Worm (Caenorhabditis elegans): ENCODE data around the gene Y22D7AR.7.

Gene Y22D7AR.7

ce11 chrIII:1713991-1714611 is 26.2 kb upstream of the Y22D7AR.7 start:
- TF ChIP-seq dve-1 (tag; optimal IDR thresholded peaks at IDR 0.05) (peak; percentile 98), Y22D7AL.16 (tag; optimal IDR thresholded peaks at IDR 0.05) (no peak)

- TF ChIP-seq pax-1 (tag; optimal IDR thresholded peaks at IDR 0.05), result no peak
- no peak for TF ChIP-seq sox-4 (tag; optimal IDR thresholded peaks at IDR 0.05)
- no peak for TF ChIP-seq ceh-6 (GFP tag; optimal IDR thresholded peaks at IDR 0.05)
- no peak for TF ChIP-seq ceh-30 (tag; optimal IDR thresholded peaks at IDR 0.05)
- TF ChIP-seq ceh-22 (tag; optimal IDR thresholded peaks at IDR 0.05), result no peak
- TF ChIP-seq fkh-6 (tag; optimal IDR thresholded peaks at IDR 0.05), result no peak
- TF ChIP-seq elt-2 (tag; optimal IDR thresholded peaks at IDR 0.05), result no peak
- TF ChIP-seq unc-42 (tag; optimal IDR thresholded peaks at IDR 0.05), result no peak
- no peak for TF ChIP-seq mec-3 (tag; optimal IDR thresholded peaks at IDR 0.05; ENCODE audit: borderline replicate concordance)
- TF ChIP-seq fkh-10 (GFP tag; optimal IDR thresholded peaks at IDR 0.05), result no peak
- no peak for TF ChIP-seq ceh-14 (tag; optimal IDR thresholded peaks at IDR 0.05)
These were observed 17.9 kb upstream of the Y22D7AR.7 start, which contains the start of the genes fbxa-13 and Y22D7AR.2 for ce11 chrIII:1705799-1706198. Gene fbxa-13, minus strand, starts transcription at chrIII:1705899. Gene Y22D7AR.2, plus strand, starts transcription at chrIII:1705946.

DNA sequence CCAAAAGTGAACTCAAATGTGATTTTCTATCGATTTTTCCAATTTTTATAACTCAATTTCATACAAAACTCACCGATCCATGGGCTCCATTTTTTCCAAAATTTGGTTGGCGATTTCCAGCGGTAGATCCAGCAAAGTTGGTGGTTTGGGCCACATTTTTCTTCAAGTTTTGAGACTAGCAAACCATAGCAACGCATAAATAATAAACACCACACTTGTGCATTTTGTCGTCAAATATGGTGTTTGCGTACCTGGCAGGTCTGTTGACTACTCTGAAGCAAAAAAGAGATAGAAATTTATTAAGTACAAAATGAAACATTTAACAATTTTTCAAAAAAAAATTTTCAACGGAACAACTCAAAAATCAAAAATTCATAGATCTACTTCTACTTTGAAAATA is 17.4 kb upstream of the Y22D7AR.7 start:
- TF ChIP-seq zip-5 (tag; optimal IDR thresholded peaks at IDR 0.05) (no peak), ceh-34 (tag; optimal IDR thresholded peaks at IDR 0.05) (no peak), ets-4 (tag; optimal IDR thresholded peaks at IDR 0.05) (no peak), F13H6.1 (tag; optimal IDR thresholded peaks at IDR 0.05) (no peak), rnt-1 (tag; optimal IDR thresholded peaks at IDR 0.05) (no peak)

DNA sequence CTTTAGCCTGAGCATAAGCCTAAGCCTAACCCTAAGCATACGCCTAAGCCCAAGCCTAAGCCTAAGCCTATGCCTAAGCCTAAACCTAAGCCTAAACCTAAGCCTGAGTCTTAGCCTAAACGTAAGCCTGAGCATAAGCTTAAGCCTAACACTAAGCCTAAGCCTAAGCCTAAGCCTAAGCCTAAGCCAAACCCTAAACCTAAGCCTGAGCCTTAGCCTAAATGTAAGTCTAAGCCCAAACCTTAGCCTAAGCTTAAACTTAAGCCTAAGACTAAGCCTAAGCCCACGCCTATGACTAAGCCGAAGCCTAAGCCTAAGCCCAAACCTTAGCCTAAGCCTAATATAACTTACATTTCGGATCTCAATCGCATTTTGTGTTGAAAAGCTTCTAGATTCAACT is 16.1 kb upstream of the Y22D7AR.7 start:
- TF ChIP-seq ceh-14 (tag; optimal IDR thresholded peaks at IDR 0.05) (no peak), dve-1 (tag; optimal IDR thresholded peaks at IDR 0.05) (peak; percentile 56)

- TF ChIP-seq K09A11.1 (tag; optimal IDR thresholded peaks at IDR 0.05; ENCODE audit: insufficient read depth), result no peak
- TF ChIP-seq pha-4 (tag; optimal IDR thresholded peaks at IDR 0.05), result no peak
- TF ChIP-seq pax-1 (tag; optimal IDR thresholded peaks at IDR 0.05), result no peak
- no peak for TF ChIP-seq fax-1 (tag; optimal IDR thresholded peaks at IDR 0.05)
- no peak for TF ChIP-seq lim-6 (tag; optimal IDR thresholded peaks at IDR 0.05)
- TF ChIP-seq unc-86 (tag; optimal IDR thresholded peaks at IDR 0.05), result no peak
- TF ChIP-seq ceh-6 (GFP tag; optimal IDR thresholded peaks at IDR 0.05), result no peak
- no peak for TF ChIP-seq ceh-22 (tag; optimal IDR thresholded peaks at IDR 0.05)
- no peak for TF ChIP-seq pat-9 (tag; optimal IDR thresholded peaks at IDR 0.05)
- no peak for TF ChIP-seq lin-11 (tag; optimal IDR thresholded peaks at IDR 0.05)
- TF ChIP-seq ceh-30 (tag; optimal IDR thresholded peaks at IDR 0.05), result no peak
- no peak for TF ChIP-seq hlh-8 (tag; optimal IDR thresholded peaks at IDR 0.05)
These were observed 14.4 kb upstream of the Y22D7AR.7 start, which contains the start of gene spex-3 for ce11 chrIII:1702337-1702736. Gene spex-3, minus strand, starts transcription at chrIII:1702437.

- TF ChIP-seq unc-86 (tag; optimal IDR thresholded peaks at IDR 0.05) (no peak), ahr-1 (tag; optimal IDR thresholded peaks at IDR 0.05) (no peak), unc-55 (GFP tag; optimal IDR thresholded peaks at IDR 0.05) (no peak), K09A11.1 (tag; optimal IDR thresholded peaks at IDR 0.05; ENCODE audit: insufficient read depth) (no peak), C38D4.7 (GFP tag; optimal IDR thresholded peaks at IDR 0.05) (no peak), ceh-14 (tag; optimal IDR thresholded peaks at IDR 0.05) (no peak), sdc-2 (tag; optimal IDR thresholded peaks at IDR 0.05) (no peak), dve-1 (tag; optimal IDR thresholded peaks at IDR 0.05) (no peak), pha-2 (tag; optimal IDR thresholded peaks at IDR 0.05) (no peak), ceh-18 (tag; optimal IDR thresholded peaks at IDR 0.05) (no peak), ztf-16 (tag; optimal IDR thresholded peaks at IDR 0.05) (no peak)
These were observed 10.9 kb upstream of the Y22D7AR.7 start, which contains the start of gene fbxa-74 for ce11 chrIII:1698842-1699241. Gene fbxa-74, minus strand, starts transcription at chrIII:1698986.
